Fruit fly (Drosophila melanogaster): ENCODE results near the gene CG1737.

The CG1737 gene

dm6 chrX:11326213-11326731 is 24.1 kb upstream of the CG1737 start (continued):
- TF ChIP-seq Bteb2 (GFP tag; optimal IDR thresholded peaks at IDR 0.05) = peak; percentile 56
- peak; percentile 47 for TF ChIP-seq CG17328 (GFP tag; IDR thresholded peaks at IDR 0.05)
- peak; percentile 51; the same call in 1 of the 2 replicates for TF ChIP-seq CG32772 (GFP tag; IDR thresholded peaks at IDR 0.05)
- TF ChIP-seq CG31441 (GFP tag; IDR thresholded peaks at IDR 0.05) = peak; percentile 54
- TF ChIP-seq ara (GFP tag; IDR thresholded peaks at IDR 0.05) = no peak
- TF ChIP-seq lmd (GFP tag; IDR thresholded peaks at IDR 0.05) = peak; percentile 76
- peak; percentile 73 for TF ChIP-seq CG17385 (GFP tag; optimal IDR thresholded peaks at IDR 0.05)
- peak; percentile 58 for TF ChIP-seq ind (GFP tag; optimal IDR thresholded peaks at IDR 0.05)
- TF ChIP-seq Hr3 (GFP tag; optimal IDR thresholded peaks at IDR 0.05) = peak; percentile 35
- TF ChIP-seq sr (GFP tag; IDR thresholded peaks at IDR 0.05) = no peak
- peak; percentile 35; the same call in 2 of the 3 replicates for TF ChIP-seq B-H1 (GFP tag; IDR thresholded peaks at IDR 0.05)
- TF ChIP-seq HmgD (GFP tag; optimal IDR thresholded peaks at IDR 0.05) = peak; percentile 7
- TF ChIP-seq CG18599 (GFP tag; optimal IDR thresholded peaks at IDR 0.05) = peak; percentile 77
- no peak for TF ChIP-seq CG8290 (GFP tag; optimal IDR thresholded peaks at IDR 0.05)
- no peak for TF ChIP-seq CG8290 (tag; optimal IDR thresholded peaks at IDR 0.05)
- no peak for TF ChIP-seq CG6791 (GFP tag; IDR thresholded peaks at IDR 0.05; ENCODE audit: partially characterized antibody)
- TF ChIP-seq kah (GFP tag; optimal IDR thresholded peaks at IDR 0.05) = peak; percentile 31
- peak; percentile 77 for TF ChIP-seq Ptx1 (GFP tag; IDR thresholded peaks at IDR 0.05)
- peak; percentile 38 for TF ChIP-seq pum (GFP tag; optimal IDR thresholded peaks at IDR 0.05)
- peak; percentile 73 for TF ChIP-seq CG30403 (GFP tag; optimal IDR thresholded peaks at IDR 0.05)
- peak; percentile 40; the same call in 1 of the 2 replicates for TF ChIP-seq CG14667 (GFP tag; IDR thresholded peaks at IDR 0.05)
- peak; percentile 23 for TF ChIP-seq CG4854 (GFP tag; optimal IDR thresholded peaks at IDR 0.05)
- TF ChIP-seq CG2678 (tag; optimal IDR thresholded peaks at IDR 0.05) = peak; percentile 84
- peak; percentile 85 for TF ChIP-seq lab (GFP tag; optimal IDR thresholded peaks at IDR 0.05)
- TF ChIP-seq gfzf (GFP tag; optimal IDR thresholded peaks at IDR 0.05) = no peak
- TF ChIP-seq sens (GFP tag) = peak; percentile 94
- TF ChIP-seq Sox100B (GFP tag; optimal IDR thresholded peaks at IDR 0.05) = peak; percentile 82
- TF ChIP-seq CG17912 (GFP tag; optimal IDR thresholded peaks at IDR 0.05) = no peak
- peak; percentile 65 for TF ChIP-seq CrebB (tag; optimal IDR thresholded peaks at IDR 0.05)
- peak; percentile 51 for TF ChIP-seq ttk (GFP tag; IDR thresholded peaks at IDR 0.05)
- no peak for TF ChIP-seq CG3065 (GFP tag; optimal IDR thresholded peaks at IDR 0.05)
- no peak for TF ChIP-seq aop (GFP tag; IDR thresholded peaks at IDR 0.05)
- peak; percentile 77 for TF ChIP-seq Fer1 (GFP tag; optimal IDR thresholded peaks at IDR 0.05)
- peak; percentile 65 for TF ChIP-seq CG14441 (GFP tag; IDR thresholded peaks at IDR 0.05)
- peak; percentile 15 for TF ChIP-seq zen (tag; optimal IDR thresholded peaks at IDR 0.05)
- 0 out of 2 replicates have a peak, but pooled peaks have one; percentile 27 for TF ChIP-seq NFAT (GFP tag; IDR thresholded peaks at IDR 0.05)
- 0 out of 2 replicates have a peak, but pooled peaks have one; percentile 19 for TF ChIP-seq klu (GFP tag; IDR thresholded peaks at IDR 0.05)
- no peak for TF ChIP-seq B-H2 (GFP tag; optimal IDR thresholded peaks at IDR 0.05)
- TF ChIP-seq jigr1 (GFP tag; IDR thresholded peaks at IDR 0.05) = no peak
- TF ChIP-seq twi (tag; optimal IDR thresholded peaks at IDR 0.05) = peak; percentile 13
- TF ChIP-seq CG4282 (GFP tag; optimal IDR thresholded peaks at IDR 0.05) = no peak
- no peak for TF ChIP-seq GATAe (GFP tag; conservative IDR thresholded peaks at IDR 0.05)
- peak; percentile 53 for TF ChIP-seq mam (GFP tag; optimal IDR thresholded peaks at IDR 0.05)
- peak; percentile 26 for TF ChIP-seq Six4 (GFP tag; optimal IDR thresholded peaks at IDR 0.05)
- peak; percentile 59 for TF ChIP-seq sisA (GFP tag; IDR thresholded peaks at IDR 0.05)
- TF ChIP-seq CG2712 (tag; optimal IDR thresholded peaks at IDR 0.05) = peak; percentile 65
- peak; percentile 30 for TF ChIP-seq NC2α (GFP tag; optimal IDR thresholded peaks at IDR 0.05)
- peak; percentile 67 for TF ChIP-seq Mes4 (GFP tag; optimal IDR thresholded peaks at IDR 0.05)
- peak; percentile 59 for TF ChIP-seq Abd-B (GFP tag; optimal IDR thresholded peaks at IDR 0.05)
- TF ChIP-seq al (GFP tag; IDR thresholded peaks at IDR 0.05) = peak; percentile 48
- 0 out of 2 replicates have a peak, but pooled peaks have one; percentile 17 for TF ChIP-seq CG11085 (GFP tag; IDR thresholded peaks at IDR 0.05)
- TF ChIP-seq CG4360 (GFP tag; IDR thresholded peaks at IDR 0.05) = no peak
